Worm (Caenorhabditis elegans) whole organism, L1 larva: ENCODE measurements around the gene T21E8.4.
A peak's percentile ranks its signal among the peaks of the same experiment; 100 is the strongest.

ENCODE experiments used
- Y116A8C.19 ChIP-seq: sonication (generic microtip); optimal IDR thresholded peaks from 2 replicates; lab custom pipeline; 2016; ENCODE audit warnings: missing compliant biosample characterization, missing genetic modification characterization, borderline replicate concordance
- aly-2 ChIP-seq: fragments of 150-350 bp; optimal IDR thresholded peaks from 2 replicates; lab custom pipeline; 2014; ENCODE audit warnings: missing biosample characterization, missing genetic modification characterization
- ceh-8 ChIP-seq: fragments of 200-800 bp; sonication (Bioruptor generic); optimal IDR thresholded peaks from 2 replicates; lab custom pipeline; 2018; ENCODE audit warnings: mild to moderate bottlenecking, missing genetic modification characterization, moderate library complexity, missing compliant biosample characterization
- ces-1 ChIP-seq: fragments of 150-350 bp; optimal IDR thresholded peaks from 2 replicates; lab custom pipeline; 2014; ENCODE audit warnings: missing biosample characterization, missing genetic modification reagents, missing genetic modification characterization
- dpl-1 ChIP-seq, 3 experiments: fragments of 150-350 bp in 2 of 3; sonication (generic microtip) in 1 of 3; optimal IDR thresholded peaks; 2 replicates each; lab custom pipeline; 2014 to 2017; ENCODE audit warnings: missing biosample characterization in 3 of 3, missing genetic modification characterization in 3 of 3, missing genetic modification reagents in 3 of 3
- efl-1 ChIP-seq, 4 experiments: fragments of 150-350 bp; optimal IDR thresholded peaks in 3 of 4; peaks in 1 of 4; 1 replicate in 1 of 4; 2 replicates in 3 of 4; lab custom pipeline; 2014; ENCODE audit warnings: missing biosample characterization in 2 of 4, missing genetic modification characterization in 2 of 4, missing genetic modification reagents in 2 of 4
- efl-3 ChIP-seq: fragments of 200-800 bp; sonication (Bioruptor generic); optimal IDR thresholded peaks from 2 replicates; lab custom pipeline; 2018; ENCODE audit warnings: mild to moderate bottlenecking, missing genetic modification characterization, missing compliant biosample characterization
- egl-27 ChIP-seq, 2 experiments: fragments of 150-350 bp in 1 of 2; sonication (generic microtip); optimal IDR thresholded peaks; 3 replicates each; lab custom pipeline; 2017 to 2018; ENCODE audit warnings: missing biosample characterization in 2 of 2, missing genetic modification characterization in 2 of 2, missing genetic modification reagents in 2 of 2
- elt-2 ChIP-seq: sonication (generic microtip); optimal IDR thresholded peaks from 2 replicates; lab custom pipeline; 2016; ENCODE audit warnings: missing genetic modification characterization, mild to moderate bottlenecking, inconsistent platforms, missing compliant biosample characterization, missing genetic modification reagents
- elt-3 ChIP-seq, 6 experiments: fragments of 150-350 bp in 1 of 6; sonication (generic microtip); optimal IDR thresholded peaks; 2 replicates each; lab custom pipeline; 2017 to 2018; ENCODE audit warnings: missing biosample characterization in 6 of 6, missing genetic modification characterization in 6 of 6, inconsistent platforms in 1 of 6
- ets-5 ChIP-seq: fragments of 200-800 bp; sonication (Bioruptor generic); IDR thresholded peaks from 2 replicates; pipeline ENCODE4 v1.3.6; 2022; ENCODE audit warnings: missing genetic modification characterization, missing compliant biosample characterization
- fkh-10 ChIP-seq: sonication (generic microtip); optimal IDR thresholded peaks from 2 replicates; lab custom pipeline; 2017; ENCODE audit warnings: missing biosample characterization, missing genetic modification reagents, missing genetic modification characterization
- fkh-4 ChIP-seq: sonication (generic microtip); optimal IDR thresholded peaks from 2 replicates; lab custom pipeline; 2016; ENCODE audit warnings: missing compliant biosample characterization, missing genetic modification characterization, borderline replicate concordance
- fos-1 ChIP-seq: fragments of 150-350 bp; optimal IDR thresholded peaks from 2 replicates; lab custom pipeline; 2014; ENCODE audit warnings: missing biosample characterization, missing genetic modification characterization
- hpl-2 ChIP-seq: fragments of 150-350 bp; optimal IDR thresholded peaks from 2 replicates; lab custom pipeline; 2014; ENCODE audit warnings: missing biosample characterization, missing genetic modification reagents, missing genetic modification characterization
- lin-13 ChIP-seq: fragments of 150-350 bp; optimal IDR thresholded peaks from 2 replicates; lab custom pipeline; 2014; ENCODE audit warnings: missing biosample characterization, missing genetic modification reagents, missing genetic modification characterization
- lin-14 ChIP-seq: fragments of 200-800 bp; sonication (Bioruptor generic); optimal IDR thresholded peaks from 2 replicates; lab custom pipeline; 2018; ENCODE audit warnings: mild to moderate bottlenecking, missing genetic modification characterization, moderate library complexity, missing compliant biosample characterization
- lin-39 ChIP-seq: fragments of 150-350 bp; optimal IDR thresholded peaks from 2 replicates; lab custom pipeline; 2014; ENCODE audit warnings: missing biosample characterization, missing genetic modification reagents, missing genetic modification characterization
- mab-9 ChIP-seq: fragments of 200-800 bp; sonication (Bioruptor generic); IDR thresholded peaks from 2 replicates; pipeline ENCODE4 v1.3.6; 2022; ENCODE audit warnings: missing genetic modification reagents, missing genetic modification characterization, missing compliant biosample characterization
- mef-2 ChIP-seq: fragments of 150-350 bp; optimal IDR thresholded peaks from 2 replicates; lab custom pipeline; 2014; ENCODE audit warnings: missing biosample characterization, missing genetic modification characterization
- nhr-20 ChIP-seq: sonication (generic microtip); optimal IDR thresholded peaks from 2 replicates; lab custom pipeline; 2016; ENCODE audit warnings: mild to moderate bottlenecking, missing genetic modification characterization, missing compliant biosample characterization
- nhr-237 ChIP-seq: fragments of 150-350 bp; optimal IDR thresholded peaks from 2 replicates; lab custom pipeline; 2014; ENCODE audit warnings: missing biosample characterization, missing genetic modification characterization
- nhr-71 ChIP-seq: sonication (generic microtip); optimal IDR thresholded peaks from 2 replicates; lab custom pipeline; 2016; ENCODE audit warnings: mild to moderate bottlenecking, missing genetic modification characterization, moderate library complexity, missing compliant biosample characterization
- nhr-76 ChIP-seq: sonication (generic microtip); optimal IDR thresholded peaks from 2 replicates; lab custom pipeline; 2017; ENCODE audit warnings: missing biosample characterization, missing genetic modification characterization
- nhr-84 ChIP-seq: sonication (generic microtip); optimal IDR thresholded peaks from 2 replicates; lab custom pipeline; 2017; ENCODE audit warnings: missing biosample characterization, missing genetic modification characterization
- nhr-85 ChIP-seq: sonication (generic microtip); peaks from one replicate; lab custom pipeline; 2016; ENCODE audit warnings: missing genetic modification characterization, inconsistent platforms, missing compliant biosample characterization
- rnt-1 ChIP-seq: sonication (generic microtip); optimal IDR thresholded peaks from 2 replicates; lab custom pipeline; 2016; ENCODE audit warnings: mild to moderate bottlenecking, missing genetic modification characterization, moderate library complexity, missing compliant biosample characterization
- skn-1 ChIP-seq: fragments of 150-350 bp; optimal IDR thresholded peaks from 2 replicates; lab custom pipeline; 2014; ENCODE audit warnings: missing biosample characterization, missing genetic modification characterization
- snpc-4 ChIP-seq: fragments of 150-350 bp; optimal IDR thresholded peaks from 2 replicates; lab custom pipeline; 2014; ENCODE audit warnings: missing biosample characterization, missing genetic modification characterization
- sptf-1 ChIP-seq: fragments of 150-350 bp; optimal IDR thresholded peaks from 2 replicates; lab custom pipeline; 2014; ENCODE audit warnings: missing biosample characterization, missing genetic modification characterization
- tbx-2 ChIP-seq: sonication (generic microtip); optimal IDR thresholded peaks from 2 replicates; lab custom pipeline; 2016; ENCODE audit warnings: missing genetic modification characterization, missing compliant biosample characterization
- unc-130 ChIP-seq: fragments of 150-350 bp; optimal IDR thresholded peaks from 2 replicates; lab custom pipeline; 2017; ENCODE audit warnings: missing biosample characterization, missing genetic modification characterization, inconsistent platforms
- unc-86 ChIP-seq: sonication (generic microtip); optimal IDR thresholded peaks from 2 replicates; lab custom pipeline; 2016; ENCODE audit warnings: missing genetic modification characterization, missing compliant biosample characterization
- vab-15 ChIP-seq: sonication (generic microtip); optimal IDR thresholded peaks from 2 replicates; lab custom pipeline; 2017; ENCODE audit warnings: missing genotype, mild to moderate bottlenecking, missing genetic modification characterization, missing compliant biosample characterization
- zip-4 ChIP-seq: fragments of 200-800 bp; sonication (Bioruptor generic); optimal IDR thresholded peaks from 2 replicates; lab custom pipeline; 2018; ENCODE audit warnings: mild to moderate bottlenecking, missing genetic modification characterization, moderate library complexity, missing compliant biosample characterization

Gene T21E8.4

DNA sequence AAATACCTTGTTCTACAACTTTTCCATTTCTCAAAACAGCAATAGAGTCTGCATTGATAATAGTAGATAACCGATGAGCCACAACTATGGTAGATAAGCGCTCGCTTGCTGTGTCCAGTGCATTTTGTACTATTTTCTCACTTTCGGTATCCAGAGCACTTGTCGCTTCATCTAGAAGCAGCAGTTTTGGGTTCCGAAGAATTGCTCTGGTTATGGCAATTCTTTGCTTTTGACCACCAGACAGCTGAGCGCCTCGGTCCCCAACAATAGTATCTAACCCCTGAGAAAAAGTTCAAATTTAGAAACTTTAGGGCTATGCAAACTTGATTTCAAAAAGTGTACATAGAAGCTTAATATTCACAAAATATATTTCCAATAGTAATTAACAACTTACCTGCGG is 21.0 kb upstream of the T21E8.4 start:
- TF ChIP-seq mab-9 (GFP tag; lab: Robert Waterston, UW) (no peak), unc-86 (tag; lab: Kevin White, UChicago) (no peak), tbx-2 (tag; lab: Kevin White, UChicago) (no peak), zip-4 (no peak), unc-130 (tag; lab: Kevin White, UChicago) (no peak), nhr-20 (tag; lab: Kevin White, UChicago) (no peak), snpc-4 (tag; lab: Kevin White, UChicago) (no peak), fkh-4 (tag; lab: Kevin White, UChicago) (no peak), lin-39 (no peak)

DNA sequence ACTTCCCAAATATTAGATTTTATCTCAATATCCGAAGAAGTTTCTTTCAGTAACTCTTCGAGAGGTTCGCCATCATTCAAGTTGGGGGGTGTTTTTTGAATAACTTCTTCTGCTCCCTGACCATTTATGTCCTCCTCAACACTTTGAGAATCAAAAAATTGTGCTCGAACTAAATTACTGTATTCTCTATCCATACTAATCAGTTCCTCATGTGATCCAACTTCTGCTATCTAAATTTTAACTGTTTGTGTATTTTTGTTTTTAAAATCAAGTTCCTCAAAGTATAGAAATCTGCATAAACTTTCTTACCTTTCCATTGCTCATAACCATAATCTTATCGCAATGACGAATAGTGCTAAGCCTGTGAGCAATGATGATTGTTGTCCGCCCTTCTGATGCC is 18.9 kb upstream of the T21E8.4 start:
- TF ChIP-seq nhr-84 = no peak
- no peak for TF ChIP-seq vab-15 (tag; lab: Kevin White, UChicago)
- TF ChIP-seq elt-2 (tag; lab: Kevin White, UChicago) = no peak
- no peak for TF ChIP-seq efl-1 (optimal IDR thresholded peaks at IDR 0.05; lab: Kevin White, UChicago)
- TF ChIP-seq efl-1 (GFP tag; optimal IDR thresholded peaks at IDR 0.05 in 1 of 2; lab: Kevin White, UChicago) = peak in 1 of 2 experiments; percentile 33
- no peak for TF ChIP-seq hpl-2
- TF ChIP-seq, all 84 proteins: peak for 1

DNA sequence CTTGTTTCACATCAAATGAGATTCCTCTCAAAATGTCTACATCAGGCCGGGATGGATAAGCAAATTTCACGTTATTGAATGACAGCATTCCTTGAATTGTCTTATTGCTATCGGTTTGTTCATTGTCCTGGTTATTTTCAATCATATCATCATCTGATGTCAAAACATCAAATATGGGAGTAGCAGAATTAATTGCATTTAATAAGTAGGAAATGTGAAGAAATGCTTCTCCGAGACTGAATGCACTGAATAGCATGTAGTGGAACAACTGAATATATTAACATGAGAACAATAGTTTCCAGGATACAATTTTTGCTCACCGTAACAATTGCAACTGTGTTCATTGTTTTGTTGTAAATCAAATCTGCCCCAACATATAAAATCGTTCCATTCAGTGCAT is 18.0 kb upstream of the T21E8.4 start:
- no peak for TF ChIP-seq rnt-1
- no peak for TF ChIP-seq nhr-71 (tag; lab: Kevin White, UChicago)
- TF ChIP-seq aly-2 (tag; lab: Kevin White, UChicago) = no peak

DNA sequence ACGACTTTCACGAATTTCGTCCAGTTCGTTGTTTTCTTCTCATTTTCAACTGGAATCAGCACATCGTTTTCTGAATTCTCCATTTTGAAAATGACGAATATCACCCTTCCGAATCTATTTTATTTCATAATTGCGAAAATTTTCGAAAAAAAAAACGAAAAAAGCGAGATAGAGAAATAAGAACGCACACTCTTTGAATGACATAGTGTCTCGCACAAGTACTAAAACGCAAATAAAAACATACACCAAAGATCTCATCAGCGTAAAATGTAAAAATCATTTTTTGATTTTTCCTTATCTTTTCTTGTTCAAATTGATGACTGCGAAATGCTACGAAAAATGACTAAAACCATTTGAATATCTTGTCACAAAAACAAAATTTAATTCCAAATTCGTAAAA is 16.3 kb upstream of the T21E8.4 start, which contains the start of gene pgp-8:
pgp-8 (minus strand) TSS at position 101 of the 400 bp plus-strand sequence.
- peak; percentile 30 for TF ChIP-seq nhr-85
- TF ChIP-seq nhr-84 = no peak

DNA sequence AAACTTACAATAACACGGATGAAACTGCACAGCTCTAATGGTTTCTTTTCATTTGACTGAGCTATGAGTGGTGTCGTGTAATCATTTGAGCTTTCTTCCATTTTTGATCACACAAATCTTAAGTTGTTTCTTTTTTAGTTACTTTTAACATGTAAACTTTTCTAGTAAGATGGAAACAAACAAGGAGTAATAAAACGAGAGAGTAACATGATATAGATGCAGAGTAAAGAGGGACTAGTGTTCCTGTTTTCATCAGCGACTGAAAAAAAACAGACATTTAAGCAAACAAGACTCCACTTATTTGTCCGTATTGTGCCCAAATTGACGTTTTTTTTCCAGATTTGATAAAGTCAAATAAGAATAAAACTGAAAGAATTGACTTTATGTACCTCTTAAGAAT is 10.5 kb upstream of the T21E8.4 start, which contains the start of gene pgp-7:
pgp-7 (minus strand) TSS at position 101 of the 400 bp plus-strand sequence.
- TF ChIP-seq fos-1 (no peak), ces-1 (no peak), efl-1 (optimal IDR thresholded peaks at IDR 0.05; lab: Kevin White, UChicago) (no peak), efl-1 (GFP tag; optimal IDR thresholded peaks at IDR 0.05 in 1 of 2; lab: Kevin White, UChicago) (peak in 1 of 2 experiments; percentile 10)

DNA sequence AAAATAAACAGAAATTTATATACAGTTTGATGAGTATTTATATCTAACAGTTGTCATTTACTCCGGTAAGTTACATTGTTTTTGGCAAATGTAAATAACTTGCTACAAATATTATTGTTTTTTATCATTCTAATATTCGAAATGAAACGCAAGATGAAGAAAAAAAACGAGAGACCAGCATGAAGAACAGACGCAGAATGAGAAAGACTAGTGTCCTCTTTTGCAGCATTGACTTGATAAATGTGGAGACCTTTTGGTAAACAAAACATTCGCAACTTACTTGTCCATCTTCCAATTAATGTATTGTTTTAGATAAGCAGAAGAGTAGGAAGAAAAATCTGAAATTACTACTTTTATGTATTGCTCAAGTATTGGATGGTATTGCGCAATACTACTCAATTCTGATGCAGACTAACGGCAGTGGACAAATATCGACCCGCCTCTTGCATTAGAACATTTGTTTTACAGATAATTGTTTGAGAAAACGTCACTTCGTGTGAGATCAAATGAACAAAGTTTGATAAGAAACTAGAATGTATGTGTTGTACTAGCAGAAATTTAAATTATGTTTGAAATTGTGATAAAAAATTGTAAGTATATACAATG is 3.4 kb upstream of the T21E8.4 start, which contains the start of gene pgp-6:
pgp-6 (minus strand) TSS at position 288 of the 606 bp plus-strand sequence.
- TF ChIP-seq ets-5 (GFP tag; lab: Robert Waterston, UW) (no peak), nhr-20 (tag; lab: Kevin White, UChicago) (peak; percentile 44), egl-27 (tag; optimal IDR thresholded peaks at IDR 0.05; lab: Kevin White, UChicago) (no peak), ceh-8 (GFP tag; lab: Kevin White, UChicago) (no peak), lin-39 (no peak), elt-2 (tag; lab: Kevin White, UChicago) (peak; percentile 71), skn-1 (tag; lab: Kevin White, UChicago) (peak; percentile 77), lin-14 (GFP tag; lab: Kevin White, UChicago) (no peak), nhr-237 (no peak), efl-1 (optimal IDR thresholded peaks at IDR 0.05; lab: Kevin White, UChicago) (no peak), efl-1 (GFP tag; optimal IDR thresholded peaks at IDR 0.05 in 1 of 2; lab: Kevin White, UChicago) (peak in 1 of 2 experiments; percentile 41), nhr-85 (peak; percentile 65)

DNA sequence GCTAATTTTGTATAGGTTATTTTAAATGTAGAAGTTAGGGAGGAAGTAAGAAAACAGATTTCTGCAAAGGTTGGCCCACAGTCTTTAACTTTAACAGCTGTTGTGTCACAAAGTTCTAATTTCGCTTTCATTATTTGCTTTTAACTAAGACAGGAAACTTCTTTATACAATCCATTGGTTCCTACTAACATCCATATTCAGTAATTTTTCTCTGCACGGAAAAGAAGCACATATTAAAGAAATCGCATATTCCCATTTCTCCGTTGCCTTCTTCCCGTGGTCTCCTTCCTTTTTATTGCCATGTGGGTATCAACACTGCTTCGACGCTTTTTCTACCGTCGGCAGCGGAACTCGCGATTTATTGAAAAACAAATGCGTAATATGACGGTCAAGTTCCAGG is 1.4 kb downstream of the T21E8.4 start, which contains the start of gene T21E8.6:
T21E8.6 (plus strand) TSS at position 301 of the 400 bp plus-strand sequence.
- TF ChIP-seq fkh-10 (GFP tag; lab: Kevin White, UChicago) = no peak
- TF ChIP-seq mab-9 (GFP tag; lab: Robert Waterston, UW) = no peak
- TF ChIP-seq nhr-71 (tag; lab: Kevin White, UChicago) = no peak
- TF ChIP-seq unc-130 (tag; lab: Kevin White, UChicago) = no peak
- no peak for TF ChIP-seq elt-3 (tag; optimal IDR thresholded peaks at IDR 0.05; lab: Kevin White, UChicago)
- no peak for TF ChIP-seq hpl-2
- TF ChIP-seq egl-27 (tag; optimal IDR thresholded peaks at IDR 0.05; lab: Kevin White, UChicago) = no peak
- no peak for TF ChIP-seq Y116A8C.19 (tag; lab: Kevin White, UChicago)
- TF ChIP-seq efl-3 (GFP tag; lab: Kevin White, UChicago) = no peak
- no peak for TF ChIP-seq mef-2 (tag; lab: Kevin White, UChicago)
- TF ChIP-seq fos-1 = no peak
- TF ChIP-seq sptf-1 = no peak
- TF ChIP-seq nhr-76 (tag; lab: Kevin White, UChicago) = no peak
- no peak for TF ChIP-seq lin-13 (GFP tag; lab: Kevin White, UChicago)
- TF ChIP-seq ces-1 = no peak
- TF ChIP-seq unc-86 (tag; lab: Kevin White, UChicago) = no peak
- no peak for TF ChIP-seq dpl-1 (GFP tag; optimal IDR thresholded peaks at IDR 0.05; lab: Kevin White, UChicago)
- TF ChIP-seq skn-1 (tag; lab: Kevin White, UChicago) = no peak
- TF ChIP-seq, all 84 proteins: peak for 0
